Worm (Caenorhabditis elegans): ENCODE results near the gene nstp-10.

- no peak for TF ChIP-seq tbx-37 (GFP tag; conservative IDR thresholded peaks at IDR 0.05)
- TF ChIP-seq ama-1 (optimal IDR thresholded peaks at IDR 0.05), result no peak
- no peak for TF ChIP-seq sea-1 (GFP tag; conservative IDR thresholded peaks at IDR 0.05)
- TF ChIP-seq flt-1 (GFP tag; IDR thresholded peaks at IDR 0.05), result no peak
- TF ChIP-seq B0310.2 (tag; optimal IDR thresholded peaks at IDR 0.05), result no peak
- TF ChIP-seq pes-1 (GFP tag; IDR thresholded peaks at IDR 0.05), result no peak
- TF ChIP-seq ceh-13 (GFP tag; optimal IDR thresholded peaks at IDR 0.05), result no peak
- no peak for TF ChIP-seq tbx-11 (GFP tag; IDR thresholded peaks at IDR 0.05)
- TF ChIP-seq scrt-1 (GFP tag; IDR thresholded peaks at IDR 0.05), result no peak
- TF ChIP-seq F13C5.2 (tag; optimal IDR thresholded peaks at IDR 0.05), result no peak
- TF ChIP-seq aly-1 (tag; optimal IDR thresholded peaks at IDR 0.05), result no peak
- TF ChIP-seq tra-4 (tag; optimal IDR thresholded peaks at IDR 0.05), result no peak
- TF ChIP-seq ceh-36 (tag; optimal IDR thresholded peaks at IDR 0.05), result no peak
- no peak for TF ChIP-seq hmg-4 (GFP tag; optimal IDR thresholded peaks at IDR 0.05)
These were observed 4.4 kb downstream of the nstp-10 start, which contains the start of the genes his-35 and his-41 for ce11 chrV:9545238-9545709.
